Worm (Caenorhabditis elegans): ENCODE data around the gene F32A5.8.

DNA sequence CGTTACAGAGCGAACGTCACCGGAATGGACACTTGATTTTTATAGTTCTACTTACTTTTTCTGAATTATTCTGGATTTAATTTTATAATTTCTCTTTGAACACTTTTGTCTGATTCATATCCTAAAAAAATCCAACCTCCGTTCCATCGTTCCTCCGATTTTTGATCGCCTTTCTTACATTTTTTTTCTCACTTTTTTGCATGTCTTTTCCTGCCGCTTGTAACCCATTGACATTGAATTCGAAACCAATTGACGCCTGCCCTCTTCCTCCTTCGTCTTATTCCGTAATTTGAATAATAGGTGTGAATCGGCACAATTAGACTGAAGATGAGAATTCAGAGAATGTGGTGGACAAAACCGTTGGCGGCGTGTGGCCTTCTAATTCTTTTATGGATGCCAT lies 10.3 kb upstream of the F32A5.8 start, which contains the start of gene skpo-3:
- TF ChIP-seq elt-3 (tag; optimal IDR thresholded peaks at IDR 0.05): no peak
- TF ChIP-seq elt-2 (tag; optimal IDR thresholded peaks at IDR 0.05): no peak
- no peak for TF ChIP-seq unc-39 (tag; optimal IDR thresholded peaks at IDR 0.05)
- TF ChIP-seq nhr-28 (tag; optimal IDR thresholded peaks at IDR 0.05): no peak
